Worm (Caenorhabditis elegans): Measurements from ENCODE around the gene ZK632.2.
A peak's percentile ranks its signal among the peaks of the same experiment; 100 is the strongest.

ZK632.2 gene

DNA sequence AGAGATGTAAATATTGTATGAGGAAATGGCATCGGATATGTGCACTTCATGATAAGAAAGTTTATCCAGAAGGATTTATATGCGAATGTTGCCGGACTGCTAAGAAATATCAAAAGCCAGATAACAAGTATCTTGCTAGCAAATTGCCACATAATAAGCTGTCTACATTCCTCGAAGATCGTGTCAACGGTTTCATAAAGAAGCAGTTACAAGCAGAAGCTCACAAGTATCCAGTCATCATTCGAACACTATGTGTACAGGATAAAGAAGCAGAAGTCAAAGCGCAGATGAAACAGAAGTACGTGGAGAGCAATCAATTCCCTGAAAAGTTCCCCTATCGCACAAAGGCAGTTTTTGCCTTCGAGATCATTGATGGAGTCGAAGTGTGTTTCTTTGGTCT lies 28.3 kb upstream of the ZK632.2 start:
- TF ChIP-seq nhr-237 (tag; optimal IDR thresholded peaks at IDR 0.05) (no peak), snpc-4 (tag; optimal IDR thresholded peaks at IDR 0.05) (no peak), crh-2 (tag; optimal IDR thresholded peaks at IDR 0.05) (no peak), nhr-6 (tag; optimal IDR thresholded peaks at IDR 0.05) (no peak), lsy-2 (tag; optimal IDR thresholded peaks at IDR 0.05) (no peak), ceh-82 (tag; optimal IDR thresholded peaks at IDR 0.05) (no peak)

ce11 chrIII:9772394-9772793 lies 26.5 kb upstream of the ZK632.2 start:
- TF ChIP-seq crh-2 (tag; optimal IDR thresholded peaks at IDR 0.05) (no peak), zag-1 (tag; optimal IDR thresholded peaks at IDR 0.05) (no peak), elt-3 (tag; optimal IDR thresholded peaks at IDR 0.05) (no peak), alr-1 (tag; optimal IDR thresholded peaks at IDR 0.05) (no peak), gmeb-1 (tag; optimal IDR thresholded peaks at IDR 0.05) (no peak), blmp-1 (tag; optimal IDR thresholded peaks at IDR 0.05; ENCODE audit: insufficient read depth) (no peak)

ce11 chrIII:9775916-9776315 lies 23.0 kb upstream of the ZK632.2 start:
- TF ChIP-seq nhr-6 (tag; optimal IDR thresholded peaks at IDR 0.05) (no peak), gmeb-1 (tag; optimal IDR thresholded peaks at IDR 0.05) (peak; percentile 59), elt-1 (tag; optimal IDR thresholded peaks at IDR 0.05) (no peak), F13H6.1 (tag; optimal IDR thresholded peaks at IDR 0.05) (no peak), ama-1 (optimal IDR thresholded peaks at IDR 0.05) (no peak), lsy-2 (tag; optimal IDR thresholded peaks at IDR 0.05) (peak in 1 of 2 experiments; percentile 39), snpc-4 (tag; optimal IDR thresholded peaks at IDR 0.05) (no peak), ceh-82 (tag; optimal IDR thresholded peaks at IDR 0.05) (no peak), lin-39 (tag; optimal IDR thresholded peaks at IDR 0.05) (no peak), elt-3 (tag; optimal IDR thresholded peaks at IDR 0.05) (no peak), C34F6.9 (tag; optimal IDR thresholded peaks at IDR 0.05) (no peak), unc-55 (GFP tag; optimal IDR thresholded peaks at IDR 0.05) (peak; percentile 27)

ce11 chrIII:9776323-9776722 lies 22.6 kb upstream of the ZK632.2 start, which contains the start of gene usp-46:
Gene usp-46, plus strand, starts transcription at chrIII:9776623.
- peak; percentile 22 for TF ChIP-seq C34F6.9 (tag; optimal IDR thresholded peaks at IDR 0.05)
- no peak for TF ChIP-seq mab-5 (tag; optimal IDR thresholded peaks at IDR 0.05)
- TF ChIP-seq nhr-12 (tag; optimal IDR thresholded peaks at IDR 0.05): no peak
- TF ChIP-seq nhr-129 (tag; optimal IDR thresholded peaks at IDR 0.05): peak; percentile 5
- peak in 1 of 2 experiments; percentile 15 for TF ChIP-seq lsy-2 (tag; optimal IDR thresholded peaks at IDR 0.05)

- TF ChIP-seq ZK546.5 (tag; optimal IDR thresholded peaks at IDR 0.05) (no peak), lsy-2 (tag; optimal IDR thresholded peaks at IDR 0.05) (no peak), sem-4 (tag; optimal IDR thresholded peaks at IDR 0.05) (no peak), nhr-21 (tag; optimal IDR thresholded peaks at IDR 0.05) (no peak), ceh-82 (tag; optimal IDR thresholded peaks at IDR 0.05) (no peak), sma-3 (GFP tag; optimal IDR thresholded peaks at IDR 0.05) (no peak), fos-1 (tag; optimal IDR thresholded peaks at IDR 0.05) (no peak), dmd-4 (tag; optimal IDR thresholded peaks at IDR 0.05) (no peak), alr-1 (tag; optimal IDR thresholded peaks at IDR 0.05) (no peak), egl-27 (tag; optimal IDR thresholded peaks at IDR 0.05) (no peak), ama-1 (optimal IDR thresholded peaks at IDR 0.05) (no peak), nhr-12 (tag; optimal IDR thresholded peaks at IDR 0.05) (no peak), mdl-1 (tag; optimal IDR thresholded peaks at IDR 0.05) (no peak), nhr-77 (tag; optimal IDR thresholded peaks at IDR 0.05) (no peak), snpc-4 (tag; optimal IDR thresholded peaks at IDR 0.05) (no peak), C34F6.9 (tag; optimal IDR thresholded peaks at IDR 0.05) (no peak), nhr-23 (tag; optimal IDR thresholded peaks at IDR 0.05) (no peak), nhr-6 (tag; optimal IDR thresholded peaks at IDR 0.05) (no peak)
Observed at ce11 chrIII:9779080-9779479, 19.8 kb upstream of the ZK632.2 start.

- TF ChIP-seq nhr-237 (tag; optimal IDR thresholded peaks at IDR 0.05): no peak
- TF ChIP-seq sem-4 (tag; optimal IDR thresholded peaks at IDR 0.05): no peak
- no peak for TF ChIP-seq alr-1 (tag; optimal IDR thresholded peaks at IDR 0.05)
- TF ChIP-seq nhr-10 (tag; optimal IDR thresholded peaks at IDR 0.05): no peak
- no peak for TF ChIP-seq unc-55 (GFP tag; optimal IDR thresholded peaks at IDR 0.05)
- TF ChIP-seq ceh-82 (tag; optimal IDR thresholded peaks at IDR 0.05): no peak
- no peak for TF ChIP-seq elt-1 (tag; optimal IDR thresholded peaks at IDR 0.05)
- no peak for TF ChIP-seq lin-11 (tag; optimal IDR thresholded peaks at IDR 0.05)
- TF ChIP-seq fos-1 (tag; optimal IDR thresholded peaks at IDR 0.05): no peak
- TF ChIP-seq nhr-129 (tag; optimal IDR thresholded peaks at IDR 0.05): no peak
- no peak for TF ChIP-seq ceh-16 (tag; optimal IDR thresholded peaks at IDR 0.05)
- TF ChIP-seq R02D3.7 (tag; optimal IDR thresholded peaks at IDR 0.05): no peak
- TF ChIP-seq elt-3 (tag; optimal IDR thresholded peaks at IDR 0.05): no peak
- no peak for TF ChIP-seq snpc-4 (tag; optimal IDR thresholded peaks at IDR 0.05)
- TF ChIP-seq egl-27 (tag; optimal IDR thresholded peaks at IDR 0.05): no peak
- no peak for TF ChIP-seq nhr-21 (tag; optimal IDR thresholded peaks at IDR 0.05)
Observed at ce11 chrIII:9780254-9780653, 18.7 kb upstream of the ZK632.2 start, which contains the start of gene sqv-3. Gene sqv-3, minus strand, starts transcription at chrIII:9780354.
